Worm (Caenorhabditis elegans): Measurements from ENCODE around the gene F07G6.8.

ce11 chrX:1698476-1698875, 21.8 kb downstream of the F07G6.8 start:
- TF ChIP-seq elt-3 (tag; optimal IDR thresholded peaks at IDR 0.05), result no peak
- TF ChIP-seq ztf-4 (tag; optimal IDR thresholded peaks at IDR 0.05), result no peak
- TF ChIP-seq unc-62 (GFP tag; optimal IDR thresholded peaks at IDR 0.05), result no peak
- TF ChIP-seq lin-39 (tag; optimal IDR thresholded peaks at IDR 0.05), result no peak
- TF ChIP-seq nhr-12 (tag; optimal IDR thresholded peaks at IDR 0.05), result no peak
- TF ChIP-seq snpc-4 (tag; optimal IDR thresholded peaks at IDR 0.05), result no peak
- TF ChIP-seq nhr-6 (tag; optimal IDR thresholded peaks at IDR 0.05), result no peak
- no peak for TF ChIP-seq mdl-1 (tag; optimal IDR thresholded peaks at IDR 0.05)
- no peak for TF ChIP-seq sem-4 (tag; optimal IDR thresholded peaks at IDR 0.05)

Measured in whole organism, L2 larva.